Fruit fly (Drosophila melanogaster) S2 (cell line): Measurements from ENCODE around the gene mrn.

Experiments used
- CG8478 ChIP-seq: fragments of >200 bp; optimal IDR thresholded peaks from 2 replicates; lab custom pipeline; 2018
- CTCF ChIP-seq, 2 experiments: fragments of >200 bp; optimal IDR thresholded peaks; 2 replicates each; lab custom pipeline; 2018

DNA sequence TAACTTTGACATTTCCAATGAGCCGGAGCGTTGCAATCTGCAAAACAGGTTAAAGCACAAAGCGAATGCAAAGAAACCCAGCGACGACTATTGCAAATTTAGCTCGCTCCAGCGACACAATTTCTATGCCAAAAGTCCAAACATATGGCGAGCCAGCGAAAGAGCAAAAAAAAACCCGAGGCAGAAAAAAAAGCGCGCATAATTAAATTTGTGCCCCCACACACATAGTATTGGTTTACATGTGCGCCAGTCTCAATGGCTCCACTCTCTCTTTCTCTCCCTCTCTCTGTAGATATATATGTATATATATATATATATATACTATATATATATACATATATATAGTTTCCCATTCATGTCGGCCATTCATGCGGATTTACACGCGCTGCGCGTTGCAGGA is 39.7 kb downstream of the mrn start:
- TF ChIP-seq CTCF (optimal IDR thresholded peaks at IDR 0.05; lab: Kevin White, UChicago) (no peak), CG8478 (lab: Kevin White, UChicago) (no peak)
